Worm (Caenorhabditis elegans): ENCODE results near the gene erfa-1.

The erfa-1 gene

DNA sequence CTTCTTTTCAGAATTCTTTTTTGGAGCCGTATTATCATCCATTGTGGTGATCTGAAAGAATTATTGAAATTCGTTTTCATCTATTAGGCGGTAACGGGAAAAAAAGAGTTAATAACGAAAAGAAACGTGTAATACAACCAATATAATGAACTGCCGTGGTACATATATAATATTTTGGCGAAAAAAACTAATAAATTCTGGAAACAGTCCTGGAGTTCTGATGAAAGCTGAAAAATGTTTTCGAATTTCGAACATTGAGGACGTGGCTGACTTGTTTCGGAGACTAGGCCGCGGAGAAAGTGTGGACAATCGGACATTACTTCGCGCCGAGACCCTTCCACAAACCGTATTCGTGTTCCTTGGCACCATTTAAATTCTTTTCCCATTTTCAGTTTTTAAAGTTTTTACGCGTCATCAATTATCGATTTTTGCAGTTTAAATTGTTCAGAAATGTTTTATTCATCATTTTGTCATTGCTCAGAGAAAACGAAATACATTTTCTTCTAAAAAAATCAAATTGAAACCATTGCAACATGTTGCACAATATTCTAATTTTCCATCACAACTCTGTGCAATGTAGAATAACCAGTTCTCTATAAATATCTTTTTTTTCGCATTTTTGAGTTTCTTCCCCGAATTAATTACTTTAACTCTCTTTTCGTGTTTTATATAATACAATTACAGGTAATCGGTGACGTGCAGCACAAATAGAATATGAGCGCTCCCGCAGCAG is at the start of gene erfa-1, which contains the start of gene gad-1:
erfa-1 (plus strand) TSS at position 683 of the 733 bp plus-strand sequence.
gad-1 (minus strand) TSS at position 51 of the 733 bp plus-strand sequence.
- TF ChIP-seq hlh-1 (tag; optimal IDR thresholded peaks at IDR 0.05): peak; percentile 2
- TF ChIP-seq nhr-237 (tag; optimal IDR thresholded peaks at IDR 0.05): no peak
- TF ChIP-seq zip-8 (tag; optimal IDR thresholded peaks at IDR 0.05): no peak
- peak; percentile 9 for TF ChIP-seq lin-13 (tag; optimal IDR thresholded peaks at IDR 0.05)
- peak; percentile 51 for TF ChIP-seq mep-1 (tag; optimal IDR thresholded peaks at IDR 0.05)
- TF ChIP-seq lsy-2 (tag; optimal IDR thresholded peaks at IDR 0.05): peak; percentile 84
- TF ChIP-seq mls-2 (tag; optimal IDR thresholded peaks at IDR 0.05): no peak
- peak; percentile 8 for TF ChIP-seq pha-4 (tag; optimal IDR thresholded peaks at IDR 0.05)
- no peak for TF ChIP-seq blmp-1 (tag; optimal IDR thresholded peaks at IDR 0.05)
- no peak for TF ChIP-seq cnd-1 (tag; optimal IDR thresholded peaks at IDR 0.05)

DNA sequence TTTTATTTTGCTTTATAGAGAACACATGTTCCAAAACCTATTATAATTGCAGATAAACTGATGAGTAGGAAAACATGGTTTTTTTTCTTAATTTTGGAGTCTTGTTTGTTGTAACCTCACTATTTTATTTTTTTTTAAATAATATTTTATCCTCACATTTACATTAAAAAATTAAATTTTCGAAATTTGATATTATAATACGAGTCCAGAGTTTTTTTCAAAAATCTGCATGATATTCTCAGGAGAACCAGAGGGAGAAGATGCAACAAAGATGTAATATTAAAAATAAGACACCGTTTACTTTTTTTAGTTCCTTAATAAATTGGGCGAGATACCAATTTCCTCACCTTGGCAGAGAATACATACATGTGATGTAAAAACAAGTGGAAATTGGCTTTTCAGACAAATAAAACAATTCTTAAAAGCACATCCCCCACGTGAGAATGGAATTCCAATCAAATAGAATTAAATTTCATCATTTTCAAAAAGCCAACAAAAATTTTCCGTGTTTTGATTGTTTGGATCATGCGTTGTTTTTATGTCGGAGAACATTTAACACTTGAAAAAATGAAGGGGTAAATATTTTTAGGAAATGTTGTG is 48.2 kb upstream of the erfa-1 start:
- no peak for TF ChIP-seq unc-39 (tag; optimal IDR thresholded peaks at IDR 0.05)
- no peak for TF ChIP-seq ceh-39 (tag; optimal IDR thresholded peaks at IDR 0.05)
- TF ChIP-seq M03D4.4 (tag; optimal IDR thresholded peaks at IDR 0.05): no peak

DNA sequence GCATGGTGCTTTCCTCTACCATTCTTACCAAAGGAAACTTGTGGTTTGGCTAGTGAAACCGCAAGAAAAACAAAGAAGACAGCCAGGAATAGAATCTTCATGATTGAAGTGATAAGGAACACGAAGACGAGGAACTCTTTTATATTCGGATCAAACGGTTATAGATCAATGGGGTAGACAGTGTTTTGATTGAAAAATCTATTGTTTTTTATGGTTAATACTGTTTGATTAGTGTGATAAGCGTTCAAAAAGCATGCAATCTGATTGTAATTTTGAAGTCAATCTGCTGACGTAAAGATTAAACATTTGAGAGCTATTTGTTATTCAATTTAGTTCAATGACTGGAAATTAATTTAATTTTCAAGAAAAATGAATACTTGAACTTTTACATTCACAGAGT is 44.3 kb upstream of the erfa-1 start, which contains the start of gene F57F4.2:
F57F4.2 (minus strand) TSS at position 101 of the 400 bp plus-strand sequence.
- TF ChIP-seq elt-3 (tag; optimal IDR thresholded peaks at IDR 0.05): no peak
- TF ChIP-seq ceh-39 (tag; optimal IDR thresholded peaks at IDR 0.05): no peak
- TF ChIP-seq sem-2 (GFP tag; optimal IDR thresholded peaks at IDR 0.05): no peak
- no peak for TF ChIP-seq ceh-43 (GFP tag; optimal IDR thresholded peaks at IDR 0.05)
- no peak for TF ChIP-seq pha-4 (tag; optimal IDR thresholded peaks at IDR 0.05)
- TF ChIP-seq cnd-1 (tag; optimal IDR thresholded peaks at IDR 0.05): no peak
- TF ChIP-seq mls-2 (tag; optimal IDR thresholded peaks at IDR 0.05): no peak
- TF ChIP-seq snpc-4 (tag; optimal IDR thresholded peaks at IDR 0.05): no peak
- TF ChIP-seq hlh-1 (tag; optimal IDR thresholded peaks at IDR 0.05): no peak
- TF ChIP-seq nhr-237 (tag; optimal IDR thresholded peaks at IDR 0.05): no peak
- TF ChIP-seq sptf-1 (tag; optimal IDR thresholded peaks at IDR 0.05): no peak
- TF ChIP-seq flh-1 (GFP tag; optimal IDR thresholded peaks at IDR 0.05): no peak
- TF ChIP-seq ces-1 (GFP tag; optimal IDR thresholded peaks at IDR 0.05): no peak
- no peak for TF ChIP-seq zip-8 (tag; optimal IDR thresholded peaks at IDR 0.05)
- no peak for TF ChIP-seq ceh-83 (GFP tag; optimal IDR thresholded peaks at IDR 0.05)

DNA sequence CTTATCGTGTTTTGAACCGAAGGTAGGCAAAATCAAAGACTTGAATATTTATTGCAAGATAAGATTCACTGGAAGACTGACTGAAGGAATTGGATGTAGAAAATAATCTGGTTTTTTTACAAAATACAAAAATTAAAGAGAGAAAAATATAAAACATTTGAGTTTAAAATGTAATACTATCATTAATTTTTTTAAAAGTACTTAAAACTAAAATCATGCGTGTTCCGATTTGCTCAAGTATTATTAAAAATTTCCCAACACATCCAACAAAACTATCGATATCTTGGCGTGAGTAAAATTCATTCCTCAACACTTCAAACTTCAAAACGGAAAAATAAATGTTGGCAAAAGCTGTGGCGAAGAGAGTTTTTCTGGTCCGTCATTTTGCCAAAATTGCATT is 43.8 kb upstream of the erfa-1 start, which contains the start of gene F57F4.1:
F57F4.1 (plus strand) TSS at position 301 of the 400 bp plus-strand sequence.
- TF ChIP-seq unc-62 (GFP tag; optimal IDR thresholded peaks at IDR 0.05) (no peak), flh-1 (GFP tag; optimal IDR thresholded peaks at IDR 0.05) (no peak), elt-3 (tag; optimal IDR thresholded peaks at IDR 0.05) (no peak), mep-1 (tag; optimal IDR thresholded peaks at IDR 0.05) (no peak), blmp-1 (tag; optimal IDR thresholded peaks at IDR 0.05) (no peak), snpc-4 (tag; optimal IDR thresholded peaks at IDR 0.05) (no peak), nhr-28 (tag; optimal IDR thresholded peaks at IDR 0.05) (no peak), nhr-76 (tag; optimal IDR thresholded peaks at IDR 0.05) (no peak), ces-1 (GFP tag; optimal IDR thresholded peaks at IDR 0.05) (no peak), ceh-39 (tag; optimal IDR thresholded peaks at IDR 0.05) (no peak), nhr-237 (tag; optimal IDR thresholded peaks at IDR 0.05) (no peak), sem-2 (GFP tag; optimal IDR thresholded peaks at IDR 0.05) (no peak), pha-4 (tag; optimal IDR thresholded peaks at IDR 0.05) (no peak), tbx-8 (GFP tag; optimal IDR thresholded peaks at IDR 0.05) (no peak), zip-8 (tag; optimal IDR thresholded peaks at IDR 0.05) (no peak), ham-2 (GFP tag; optimal IDR thresholded peaks at IDR 0.05) (no peak)

DNA sequence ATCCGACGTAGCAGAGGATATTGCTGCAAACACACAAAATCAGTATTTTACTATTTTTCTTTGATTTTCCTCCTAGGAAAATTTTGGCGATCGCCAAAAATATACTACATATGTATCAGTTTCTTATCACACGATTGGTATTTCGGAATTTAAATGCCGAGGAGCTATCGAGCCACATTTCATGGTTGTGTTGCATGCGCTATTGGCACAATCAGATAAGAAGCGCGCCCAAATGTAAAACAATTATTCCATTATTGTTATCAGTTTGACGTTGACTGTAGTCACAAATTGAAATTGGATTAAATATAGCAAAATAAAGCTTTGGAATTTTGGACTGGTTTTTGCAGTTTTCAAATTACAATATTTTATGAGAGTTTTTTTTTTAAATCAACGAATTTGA is 35.0 kb upstream of the erfa-1 start:
- TF ChIP-seq nhr-76 (tag; optimal IDR thresholded peaks at IDR 0.05): no peak

DNA sequence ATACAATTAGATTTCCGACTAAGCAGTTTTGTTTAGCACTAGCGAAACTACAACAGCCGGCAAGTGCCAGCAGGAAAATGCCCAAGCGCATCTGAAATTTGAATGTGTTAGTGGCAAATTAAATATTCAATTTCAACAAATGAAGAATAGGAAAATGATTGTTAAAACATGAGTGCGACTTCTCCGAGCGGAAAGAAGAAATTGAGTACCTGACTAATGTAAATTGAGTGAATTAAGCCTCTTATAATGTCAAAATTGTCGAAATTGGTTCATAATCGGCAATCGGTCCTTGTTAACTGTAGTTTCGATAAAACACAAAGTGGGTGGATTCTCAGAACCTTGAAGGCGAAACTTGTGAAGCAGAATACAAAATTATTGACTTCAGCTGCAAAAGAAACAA is 34.1 kb upstream of the erfa-1 start, which contains the start of gene gfi-1:
gfi-1 (minus strand) TSS at position 101 of the 400 bp plus-strand sequence.
- no peak for TF ChIP-seq M03D4.4 (tag; optimal IDR thresholded peaks at IDR 0.05)
- no peak for TF ChIP-seq elt-1 (tag; optimal IDR thresholded peaks at IDR 0.05; ENCODE audit: borderline replicate concordance, insufficient read depth)
- no peak for TF ChIP-seq mep-1 (tag; optimal IDR thresholded peaks at IDR 0.05)
- no peak for TF ChIP-seq ztf-11 (tag; optimal IDR thresholded peaks at IDR 0.05)
- no peak for TF ChIP-seq cnd-1 (tag; optimal IDR thresholded peaks at IDR 0.05)
- no peak for TF ChIP-seq sem-2 (GFP tag; optimal IDR thresholded peaks at IDR 0.05)
- TF ChIP-seq ceh-39 (tag; optimal IDR thresholded peaks at IDR 0.05): no peak
- no peak for TF ChIP-seq ceh-83 (GFP tag; optimal IDR thresholded peaks at IDR 0.05)
- no peak for TF ChIP-seq unc-62 (GFP tag; optimal IDR thresholded peaks at IDR 0.05)
- no peak for TF ChIP-seq tbx-8 (GFP tag; optimal IDR thresholded peaks at IDR 0.05)
- no peak for TF ChIP-seq nhr-76 (tag; optimal IDR thresholded peaks at IDR 0.05)
- TF ChIP-seq hlh-1 (tag; optimal IDR thresholded peaks at IDR 0.05): no peak
